Fruit fly (Drosophila melanogaster) whole organism, embryonic: Measurements from ENCODE around the gene CG15577.
A peak's percentile ranks its signal among the peaks of the same experiment; 100 is the strongest.

ENCODE experiments used
- Bteb2 ChIP-seq: fragments of 200-800 bp; sonication (Bioruptor generic); optimal IDR thresholded peaks from 2 replicates; lab custom pipeline; 2016; ENCODE audit warnings: missing biosample characterization, missing genetic modification characterization
- CG10565 ChIP-seq: fragments of 200-800 bp; sonication (Bioruptor generic); optimal IDR thresholded peaks from 3 replicates; lab custom pipeline; 2016; ENCODE audit warnings: missing biosample characterization, mild to moderate bottlenecking, missing genetic modification characterization
- CG10959 ChIP-seq: fragments of 200-800 bp; sonication (Bioruptor generic); IDR thresholded peaks from 2 replicates; pipeline ENCODE4 v1.3.6; 2022; ENCODE audit warnings: missing biosample characterization, missing genetic modification characterization
- CG10979 ChIP-seq: fragments of 200-800 bp; sonication (Bioruptor generic); optimal IDR thresholded peaks from 2 replicates; lab custom pipeline; 2018; ENCODE audit warnings: missing biosample characterization, mild to moderate bottlenecking, missing genetic modification characterization, moderate library complexity
- CG11456 ChIP-seq: fragments of 200-800 bp; sonication (Bioruptor generic); IDR thresholded peaks from 3 replicates; pipeline ENCODE4 v1.3.6; 2022; ENCODE audit warnings: missing biosample characterization, missing genetic modification characterization
- CG12744 ChIP-seq: fragments of 200-800 bp; sonication (Bioruptor generic); optimal IDR thresholded peaks from 2 replicates; lab custom pipeline; 2016; ENCODE audit warnings: missing biosample characterization, missing genetic modification characterization
- CG12769 ChIP-seq: fragments of 200-800 bp; sonication (Bioruptor generic); optimal IDR thresholded peaks from 2 replicates; lab custom pipeline; 2019; ENCODE audit warnings: missing biosample characterization, mild to moderate bottlenecking, missing genetic modification characterization, moderate library complexity
- CG12942 ChIP-seq: fragments of 200-800 bp; sonication (Bioruptor generic); optimal IDR thresholded peaks from 3 replicates; lab custom pipeline; 2016; ENCODE audit warnings: missing biosample characterization, missing genetic modification characterization
- CG13775 ChIP-seq: fragments of 200-800 bp; sonication (Bioruptor generic); optimal IDR thresholded peaks from 3 replicates; lab custom pipeline; 2017; ENCODE audit warnings: missing biosample characterization, mild to moderate bottlenecking, missing genetic modification characterization
- CG15514 ChIP-seq: fragments of 200-800 bp; sonication (Bioruptor generic); optimal IDR thresholded peaks from 3 replicates; lab custom pipeline; 2017; ENCODE audit warnings: missing biosample characterization, missing genetic modification characterization, mild to moderate bottlenecking, moderate library complexity, missing genetic modification reagents
- CG15696 ChIP-seq: fragments of 200-800 bp; sonication (Bioruptor generic); optimal IDR thresholded peaks from 2 replicates; lab custom pipeline; 2019; ENCODE audit warnings: missing biosample characterization, mild to moderate bottlenecking, missing genetic modification characterization, moderate library complexity
- CG2202 ChIP-seq: fragments of 200-800 bp; sonication (Bioruptor generic); optimal IDR thresholded peaks from 2 replicates; lab custom pipeline; 2018; ENCODE audit warnings: missing biosample characterization, mild to moderate bottlenecking, missing genetic modification characterization
- CG34376 ChIP-seq: fragments of 200-800 bp; sonication (Bioruptor generic); optimal IDR thresholded peaks from 2 replicates; lab custom pipeline; 2018; ENCODE audit warnings: missing biosample characterization, mild to moderate bottlenecking, missing genetic modification characterization
- CG4282 ChIP-seq: fragments of 200-800 bp; sonication (Bioruptor generic); optimal IDR thresholded peaks from 2 replicates; lab custom pipeline; 2016; ENCODE audit warnings: missing biosample characterization, missing genetic modification characterization
- CG4424 ChIP-seq: fragments of 200-800 bp; sonication (Bioruptor generic); optimal IDR thresholded peaks from 3 replicates; lab custom pipeline; 2016; ENCODE audit warnings: missing biosample characterization, missing genetic modification characterization
- CG5245 ChIP-seq: fragments of 200-800 bp; sonication (Bioruptor generic); optimal IDR thresholded peaks from 3 replicates; lab custom pipeline; 2016; ENCODE audit warnings: missing biosample characterization, missing genetic modification characterization
- CG6272 ChIP-seq: fragments of 200-800 bp; sonication (Bioruptor generic); IDR thresholded peaks from 2 replicates; pipeline ENCODE4 v1.3.6; 2022; ENCODE audit warnings: missing biosample characterization, missing genetic modification characterization
- CG9817 ChIP-seq: fragments of 200-800 bp; sonication (Bioruptor generic); optimal IDR thresholded peaks from 2 replicates; lab custom pipeline; 2018; ENCODE audit warnings: missing biosample characterization, mild to moderate bottlenecking, missing genetic modification characterization, moderate library complexity
- CrebB ChIP-seq: fragments of 200-800 bp; sonication (Bioruptor generic); optimal IDR thresholded peaks from 3 replicates; lab custom pipeline; 2018; ENCODE audit warnings: missing biosample characterization, mild to moderate bottlenecking, missing genetic modification characterization
- Dfd ChIP-seq, 2 experiments: fragments of >200 bp; optimal IDR thresholded peaks; 2 replicates each; lab custom pipeline; 2017; ENCODE audit warnings: missing biosample characterization in 2 of 2, missing genetic modification characterization in 2 of 2
- Dip2 ChIP-seq: fragments of 200-800 bp; sonication (Bioruptor generic); IDR thresholded peaks from 2 replicates; pipeline ENCODE4 v1.3.6; 2022; ENCODE audit warnings: missing biosample characterization, missing genetic modification characterization
- Dp ChIP-seq: fragments of 200-800 bp; sonication (Bioruptor generic); optimal IDR thresholded peaks from 2 replicates; lab custom pipeline; 2018; ENCODE audit warnings: missing biosample characterization, mild to moderate bottlenecking, missing genetic modification characterization, moderate library complexity
- Fer2 ChIP-seq: fragments of 200-800 bp; sonication (Bioruptor generic); optimal IDR thresholded peaks from 2 replicates; lab custom pipeline; 2018; ENCODE audit warnings: missing biosample characterization, mild to moderate bottlenecking, missing genetic modification characterization, moderate library complexity
- H15 ChIP-seq: fragments of 200-800 bp; sonication (Bioruptor generic); IDR thresholded peaks from 3 replicates; pipeline ENCODE4 v1.3.6; 2022; ENCODE audit warnings: missing biosample characterization, missing genetic modification characterization
- NfI ChIP-seq: fragments of 200-800 bp; sonication (Bioruptor generic); optimal IDR thresholded peaks from 3 replicates; lab custom pipeline; 2018; ENCODE audit warnings: missing biosample characterization, mild to moderate bottlenecking, missing genetic modification characterization, moderate library complexity
- Ptx1 ChIP-seq: fragments of 200-800 bp; sonication (Bioruptor generic); IDR thresholded peaks from 2 replicates; pipeline ENCODE4 v1.3.6; 2022; ENCODE audit warnings: missing biosample characterization, missing genetic modification characterization
- Usf ChIP-seq: fragments of 200-800 bp; sonication (Bioruptor generic); optimal IDR thresholded peaks from 2 replicates; lab custom pipeline; 2017; ENCODE audit warnings: missing genotype, missing biosample characterization, missing genetic modification characterization
- Xrp1 ChIP-seq: fragments of 200-800 bp; sonication (Bioruptor generic); IDR thresholded peaks from 2 replicates; pipeline ENCODE4 v1.3.6; 2022; ENCODE audit warnings: missing biosample characterization, missing genetic modification characterization
- ash1 ChIP-seq: fragments of 200-800 bp; sonication (Bioruptor generic); optimal IDR thresholded peaks from 2 replicates; lab custom pipeline; 2018; ENCODE audit warnings: missing biosample characterization, mild to moderate bottlenecking, missing genetic modification characterization
- az2 ChIP-seq: fragments of 200-800 bp; sonication (Bioruptor generic); optimal IDR thresholded peaks from 3 replicates; lab custom pipeline; 2016; ENCODE audit warnings: missing biosample characterization, missing genetic modification characterization
- cato ChIP-seq: fragments of 200-800 bp; sonication (Bioruptor generic); optimal IDR thresholded peaks from 2 replicates; lab custom pipeline; 2016; ENCODE audit warnings: missing biosample characterization, missing genetic modification characterization, borderline replicate concordance
- cg ChIP-seq: fragments of 200-800 bp; sonication (Bioruptor generic); optimal IDR thresholded peaks from 3 replicates; lab custom pipeline; 2019; ENCODE audit warnings: missing biosample characterization, mild to moderate bottlenecking, missing genetic modification characterization, moderate library complexity
- dm ChIP-seq: fragments of 200-800 bp; sonication (Bioruptor generic); optimal IDR thresholded peaks from 3 replicates; lab custom pipeline; 2016; ENCODE audit warnings: missing biosample characterization, missing genetic modification characterization
- ems ChIP-seq: fragments of 200-800 bp; sonication (Bioruptor generic); optimal IDR thresholded peaks from 3 replicates; lab custom pipeline; 2016; ENCODE audit warnings: missing biosample characterization, missing genetic modification characterization
- ken ChIP-seq: fragments of 200-800 bp; sonication (Bioruptor generic); IDR thresholded peaks from 3 replicates; pipeline ENCODE4 v1.3.6; 2022; ENCODE audit warnings: missing biosample characterization, missing genetic modification characterization
- lab ChIP-seq: fragments of 200-800 bp; sonication (Bioruptor generic); optimal IDR thresholded peaks from 3 replicates; lab custom pipeline; 2017; ENCODE audit warnings: missing biosample characterization, missing genetic modification characterization, mild to moderate bottlenecking, moderate library complexity, missing genetic modification reagents
- lmd ChIP-seq: fragments of 200-800 bp; sonication (Bioruptor generic); IDR thresholded peaks from 2 replicates; pipeline ENCODE4 v1.3.6; 2022; ENCODE audit warnings: missing biosample characterization, missing genetic modification characterization
- maf-S ChIP-seq: fragments of 200-800 bp; sonication (Bioruptor generic); optimal IDR thresholded peaks from 2 replicates; lab custom pipeline; 2016; ENCODE audit warnings: missing biosample characterization, missing genetic modification characterization
- nerfin-1 ChIP-seq: fragments of 200-800 bp; sonication (Bioruptor generic); optimal IDR thresholded peaks from 3 replicates; lab custom pipeline; 2019; ENCODE audit warnings: missing biosample characterization, mild to moderate bottlenecking, missing genetic modification characterization, moderate library complexity
- otp ChIP-seq: fragments of 200-800 bp; sonication (Bioruptor generic); IDR thresholded peaks from 3 replicates; pipeline ENCODE4, ENCODE4 v1.3.6; 2022; ENCODE audit warnings: missing biosample characterization, missing genetic modification characterization
- pan ChIP-seq, 4 experiments: fragments of >200 bp in 3 of 4; fragments of 200-800 bp in 1 of 4; sonication (Bioruptor generic) in 1 of 4; optimal IDR thresholded peaks in 3 of 4; IDR thresholded peaks in 1 of 4; 2 replicates each; pipeline versions ENCODE4 v1.3.6 to Lab custom; 2017 to 2022; ENCODE audit warnings: missing biosample characterization in 2 of 4, missing genetic modification characterization in 2 of 4, mixed read lengths in 1 of 4
- ranshi ChIP-seq: fragments of 200-800 bp; sonication (Bioruptor generic); IDR thresholded peaks from 2 replicates; pipeline ENCODE4 v1.3.6; 2022; ENCODE audit warnings: missing biosample characterization, missing genetic modification characterization
- sc ChIP-seq, 3 experiments: fragments of >200 bp in 2 of 3; fragments of 200-800 bp in 1 of 3; sonication (Bioruptor generic) in 1 of 3; optimal IDR thresholded peaks; 2 replicates in 2 of 3; 3 replicates in 1 of 3; lab custom pipeline; 2017; ENCODE audit warnings: mild to moderate bottlenecking in 1 of 3, missing biosample characterization in 1 of 3, missing genetic modification characterization in 1 of 3, missing genetic modification reagents in 1 of 3
- sug ChIP-seq: fragments of 200-800 bp; optimal IDR thresholded peaks from 2 replicates; lab custom pipeline; 2019; ENCODE audit warnings: missing biosample characterization, mild to moderate bottlenecking, missing genetic modification characterization, moderate library complexity
- tap ChIP-seq: fragments of 200-800 bp; optimal IDR thresholded peaks from 3 replicates; lab custom pipeline; 2019; ENCODE audit warnings: missing biosample characterization, mild to moderate bottlenecking, missing genetic modification characterization, moderate library complexity
- tgo ChIP-seq: fragments of 200-800 bp; sonication (Bioruptor generic); IDR thresholded peaks from 3 replicates; pipeline ENCODE4 v1.3.6; 2022; ENCODE audit warnings: missing biosample characterization, missing genetic modification characterization

CG15577 gene

dm6 chrX:4323911-4324368, 47.1 kb upstream of the CG15577 start (continued):
- TF ChIP-seq Usf (GFP tag; lab: Kevin White, UChicago): peak; percentile 23
- peak; percentile 79 for TF ChIP-seq lab (GFP tag; lab: Kevin White, UChicago)
- TF ChIP-seq tgo (GFP tag; lab: Robert Waterston, UW): peak; percentile 64; the same call in 2 of the 3 replicates
- TF ChIP-seq ranshi (GFP tag; lab: Robert Waterston, UW): peak; percentile 41; the same call in 1 of the 2 replicates
- no peak for TF ChIP-seq CG15696
- TF ChIP-seq sc (optimal IDR thresholded peaks at IDR 0.05; lab: Kevin White, UChicago): no peak
- no peak for TF ChIP-seq sc (GFP tag; optimal IDR thresholded peaks at IDR 0.05; lab: Kevin White, UChicago)
- TF ChIP-seq Fer2 (tag; lab: Kevin White, UChicago): no peak
- TF ChIP-seq pan (optimal IDR thresholded peaks at IDR 0.05; lab: Kevin White, UChicago): no peak
- peak in 1 of 2 experiments; percentile 51 for TF ChIP-seq pan (GFP tag; optimal IDR thresholded peaks at IDR 0.05 in 1 of 2, IDR thresholded peaks at IDR 0.05 in 1 of 2)
- TF ChIP-seq ken (GFP tag; lab: Robert Waterston, UW): no peak
- TF ChIP-seq cg: no peak
- no peak for TF ChIP-seq ash1 (GFP tag; lab: Kevin White, UChicago)
- peak; percentile 34 for TF ChIP-seq ems (GFP tag; lab: Kevin White, UChicago)
- TF ChIP-seq tap (tag; lab: Kevin White, UChicago): peak; percentile 22
- peak; percentile 22 for TF ChIP-seq CG12769 (tag; lab: Kevin White, UChicago)
- peak; percentile 54 for TF ChIP-seq CG4424
- TF ChIP-seq NfI (GFP tag; lab: Kevin White, UChicago): peak; percentile 53
- peak; percentile 65 for TF ChIP-seq CG11456 (GFP tag; lab: Robert Waterston, UW)

- no peak for TF ChIP-seq az2 (GFP tag; lab: Kevin White, UChicago)
- TF ChIP-seq otp: no peak
- TF ChIP-seq CG34376 (GFP tag; lab: Kevin White, UChicago): no peak
- TF ChIP-seq cato (GFP tag; lab: Kevin White, UChicago): no peak
- TF ChIP-seq H15 (GFP tag; lab: Robert Waterston, UW): no peak
- no peak for TF ChIP-seq CG9817 (tag; lab: Kevin White, UChicago)
- TF ChIP-seq CG6272 (GFP tag; lab: Robert Waterston, UW): 0 out of 2 replicates have a peak, but pooled peaks have one; percentile 37
- TF ChIP-seq CG5245 (GFP tag; lab: Kevin White, UChicago): no peak
- TF ChIP-seq lmd (GFP tag; lab: Robert Waterston, UW): 0 out of 2 replicates have a peak, but pooled peaks have one; percentile 7
- no peak for TF ChIP-seq CG4282 (GFP tag; lab: Kevin White, UChicago)
- TF ChIP-seq Dfd (GFP tag; optimal IDR thresholded peaks at IDR 0.05; lab: Kevin White, UChicago): no peak
- TF ChIP-seq CG15514 (GFP tag; lab: Kevin White, UChicago): peak; percentile 55
- no peak for TF ChIP-seq CG10959 (GFP tag; lab: Robert Waterston, UW)
- no peak for TF ChIP-seq CG2202 (tag; lab: Kevin White, UChicago)
- TF ChIP-seq CG12744: no peak
- no peak for TF ChIP-seq sug (tag; lab: Kevin White, UChicago)
- no peak for TF ChIP-seq NfI (GFP tag; lab: Kevin White, UChicago)
- no peak for TF ChIP-seq CrebB (tag; lab: Kevin White, UChicago)
- peak; percentile 62 for TF ChIP-seq Dp (GFP tag; lab: Kevin White, UChicago)
- no peak for TF ChIP-seq CG10565 (GFP tag; lab: Kevin White, UChicago)
- no peak for TF ChIP-seq CG10979 (tag; lab: Kevin White, UChicago)
- TF ChIP-seq Bteb2 (GFP tag; lab: Kevin White, UChicago): no peak
- TF ChIP-seq Ptx1: no peak
- no peak for TF ChIP-seq CG12942
- no peak for TF ChIP-seq CG13775 (GFP tag; lab: Kevin White, UChicago)
- no peak for TF ChIP-seq maf-S
- no peak for TF ChIP-seq ken (GFP tag; lab: Robert Waterston, UW)
- peak; percentile 64 for TF ChIP-seq dm (GFP tag; lab: Kevin White, UChicago)
- no peak for TF ChIP-seq Xrp1 (GFP tag; lab: Robert Waterston, UW)
- no peak for TF ChIP-seq Dip2 (GFP tag; lab: Robert Waterston, UW)
- no peak for TF ChIP-seq nerfin-1 (tag; lab: Kevin White, UChicago)
Observed at dm6 chrX:4322234-4323210, 45.7 kb upstream of the CG15577 start, which contains the start of gene norpA. Gene norpA (plus strand): TSS chrX:4322626.
